Fruit fly (Drosophila melanogaster) whole organism, wandering third instar larva: Measurements from ENCODE around the gene SF2.

Experiments used
- Abd-B ChIP-seq: fragments of >200 bp; optimal IDR thresholded peaks from 2 replicates; lab custom pipeline; 2017; ENCODE audit warnings: missing biosample characterization, missing genetic modification characterization
- CG32264 ChIP-seq: fragments of 200-800 bp; sonication (Bioruptor generic); optimal IDR thresholded peaks from 2 replicates; lab custom pipeline; 2016; ENCODE audit warnings: missing biosample characterization, missing genetic modification characterization
- CG9705 ChIP-seq: fragments of 200-800 bp; sonication (Bioruptor generic); optimal IDR thresholded peaks from 2 replicates; lab custom pipeline; 2018; ENCODE audit warnings: missing biosample characterization, mild to moderate bottlenecking, missing genetic modification characterization
- CrebA ChIP-seq: fragments of 200-800 bp; sonication (Bioruptor generic); optimal IDR thresholded peaks from 2 replicates; lab custom pipeline; 2016; ENCODE audit warnings: missing biosample characterization, mild to moderate bottlenecking, missing genetic modification characterization, borderline replicate concordance
- Dfd ChIP-seq: fragments of >200 bp; optimal IDR thresholded peaks from 2 replicates; lab custom pipeline; 2017; ENCODE audit warnings: missing biosample characterization, missing genetic modification characterization
- Dif ChIP-seq: fragments of 200-275, 200-300 bp; sonication (Bioruptor generic); optimal IDR thresholded peaks from 2 replicates; lab custom pipeline; 2018; ENCODE audit warnings: missing biosample characterization, missing genetic modification characterization; ENCODE audit not compliant: partially characterized antibody
- GATAd ChIP-seq: sonication (Bioruptor generic); optimal IDR thresholded peaks from 2 replicates; lab custom pipeline; 2016; ENCODE audit warnings: missing biosample characterization, missing genetic modification characterization
- HLH106 ChIP-seq: fragments of 200-800 bp; optimal IDR thresholded peaks from 3 replicates; lab custom pipeline; 2019; ENCODE audit warnings: missing biosample characterization, mild to moderate bottlenecking, missing genetic modification characterization, moderate library complexity
- Hnf4 ChIP-seq: fragments of 200-800 bp; sonication (Bioruptor generic); optimal IDR thresholded peaks from 2 replicates; lab custom pipeline; 2016; ENCODE audit warnings: missing biosample characterization, mild to moderate bottlenecking, missing genetic modification characterization
- Hr83 ChIP-seq: fragments of 200-300 bp; sonication (Bioruptor generic); optimal IDR thresholded peaks from 2 replicates; lab custom pipeline; 2016; ENCODE audit warnings: missing biosample characterization, mild to moderate bottlenecking, missing genetic modification characterization, moderate library complexity; ENCODE audit not compliant: poor library complexity, severe bottlenecking
- Jra ChIP-seq: sonication (Bioruptor generic); optimal IDR thresholded peaks from 2 replicates; lab custom pipeline; 2016; ENCODE audit warnings: missing biosample characterization, missing genetic modification characterization
- Mio ChIP-seq: sonication (Bioruptor generic); optimal IDR thresholded peaks from 2 replicates; lab custom pipeline; 2016; ENCODE audit warnings: missing biosample characterization, missing genetic modification characterization
- Myc ChIP-seq: fragments of >200 bp; optimal IDR thresholded peaks from 2 replicates; lab custom pipeline; 2017
- OdsH ChIP-seq: fragments of 200-800 bp; sonication (Bioruptor generic); optimal IDR thresholded peaks from 2 replicates; lab custom pipeline; 2016; ENCODE audit warnings: missing biosample characterization, mild to moderate bottlenecking, missing genetic modification characterization
- Rel ChIP-seq, 2 experiments: fragments of 200-800 bp; sonication (Bioruptor generic) in 1 of 2; optimal IDR thresholded peaks; 2 replicates in 1 of 2; 3 replicates in 1 of 2; lab custom pipeline; 2016 to 2019; ENCODE audit warnings: mild to moderate bottlenecking in 2 of 2, missing biosample characterization in 2 of 2, missing genetic modification characterization in 2 of 2, moderate library complexity in 1 of 2
- Sp1 ChIP-seq: fragments of 200-800 bp; sonication (Bioruptor generic); optimal IDR thresholded peaks from 3 replicates; lab custom pipeline; 2019; ENCODE audit warnings: missing biosample characterization, mild to moderate bottlenecking, missing genetic modification characterization, moderate library complexity
- Vsx2 ChIP-seq: fragments of 200-300, 225-300 bp; sonication (Bioruptor generic); optimal IDR thresholded peaks from 2 replicates; lab custom pipeline; 2018; ENCODE audit warnings: missing biosample characterization, missing genetic modification characterization; ENCODE audit not compliant: partially characterized antibody
- br ChIP-seq: fragments of 200-800 bp; sonication (Bioruptor generic); optimal IDR thresholded peaks from 2 replicates; lab custom pipeline; 2016; ENCODE audit warnings: missing biosample characterization, missing genetic modification characterization
- dl ChIP-seq, 2 experiments: fragments of 175-275, 200-275 bp in 1 of 2; fragments of 200-275 bp in 1 of 2; sonication (Bioruptor generic); optimal IDR thresholded peaks; lab custom pipeline; 2018; ENCODE audit warnings: mild to moderate bottlenecking in 2 of 2, missing biosample characterization in 2 of 2, missing genetic modification characterization in 2 of 2, moderate library complexity in 2 of 2; ENCODE audit not compliant: partially characterized antibody in 2 of 2, insufficient read depth in 1 of 2
- dsf ChIP-seq: sonication (Bioruptor generic); optimal IDR thresholded peaks from 2 replicates; lab custom pipeline; 2016; ENCODE audit warnings: missing biosample characterization, missing genetic modification characterization, borderline replicate concordance
- ey ChIP-seq: fragments of 200-800 bp; sonication (Bioruptor generic); optimal IDR thresholded peaks from 2 replicates; lab custom pipeline; 2016; ENCODE audit warnings: missing biosample characterization, missing genetic modification characterization
- foxo ChIP-seq, 2 experiments: fragments of 200-800 bp; sonication (Bioruptor generic); optimal IDR thresholded peaks; 2 replicates in 1 of 2; 3 replicates in 1 of 2; lab custom pipeline; 2016 to 2017; ENCODE audit warnings: missing biosample characterization in 2 of 2, missing genetic modification characterization in 2 of 2
- jim ChIP-seq: fragments of 175-275, 200-325 bp; sonication (Bioruptor generic); optimal IDR thresholded peaks from 2 replicates; lab custom pipeline; 2016; ENCODE audit warnings: missing biosample characterization, mild to moderate bottlenecking, missing genetic modification characterization
- lola ChIP-seq: fragments of >200 bp; optimal IDR thresholded peaks from 2 replicates; lab custom pipeline; 2017; ENCODE audit warnings: missing biosample characterization, missing genetic modification characterization
- pan ChIP-seq: fragments of >200 bp; optimal IDR thresholded peaks from 2 replicates; lab custom pipeline; 2017
- psq ChIP-seq: fragments of 200-800 bp; sonication (Bioruptor generic); optimal IDR thresholded peaks from 3 replicates; lab custom pipeline; 2017; ENCODE audit warnings: missing biosample characterization, mild to moderate bottlenecking, missing genetic modification characterization, moderate library complexity
- rgr ChIP-seq: fragments of 200-800 bp; sonication (Bioruptor generic); optimal IDR thresholded peaks from 3 replicates; lab custom pipeline; 2016; ENCODE audit warnings: missing biosample characterization, mild to moderate bottlenecking, missing genetic modification characterization
- sage ChIP-seq: fragments of 200-800 bp; sonication (Bioruptor generic); optimal IDR thresholded peaks from 2 replicates; lab custom pipeline; 2016; ENCODE audit warnings: missing biosample characterization, mild to moderate bottlenecking, missing genetic modification characterization
- sv ChIP-seq: fragments of 200-800 bp; sonication (Bioruptor generic); optimal IDR thresholded peaks from 3 replicates; lab custom pipeline; 2016; ENCODE audit warnings: missing biosample characterization, missing genetic modification characterization
- tai ChIP-seq: sonication (Bioruptor generic); optimal IDR thresholded peaks from 2 replicates; lab custom pipeline; 2016; ENCODE audit warnings: missing biosample characterization, missing genetic modification characterization
- woc ChIP-seq: sonication (Bioruptor generic); optimal IDR thresholded peaks from 2 replicates; lab custom pipeline; 2016; ENCODE audit warnings: missing biosample characterization, mild to moderate bottlenecking, missing genetic modification characterization

Gene SF2

DNA sequence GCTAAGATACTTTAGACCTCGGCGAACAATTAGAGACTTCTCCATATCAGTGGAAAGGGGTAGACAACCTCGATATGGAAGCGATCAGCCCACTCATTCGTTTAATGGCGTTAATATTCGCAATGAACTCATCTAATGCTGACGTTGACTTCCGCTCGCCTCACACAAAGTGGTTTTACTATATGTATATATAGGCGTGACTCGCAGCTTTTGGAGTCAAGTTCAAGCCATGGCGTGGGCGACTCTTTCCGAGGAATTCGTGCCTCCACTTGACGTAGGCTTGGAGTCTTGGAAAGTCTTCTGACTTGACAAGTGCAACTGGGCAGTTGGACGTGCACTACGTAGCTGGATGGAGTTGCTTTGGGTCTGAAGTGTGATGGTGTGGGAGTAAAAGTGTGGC lies 11.9 kb upstream of the SF2 start:
- TF ChIP-seq Sp1 (GFP tag; lab: Kevin White, UChicago) = no peak
- TF ChIP-seq Jra (GFP tag; lab: Kevin White, UChicago) = no peak
- no peak for TF ChIP-seq dl (GFP tag; optimal IDR thresholded peaks at IDR 0.05; lab: Kevin White, UChicago; ENCODE audit: insufficient read depth in 1 of 2, partially characterized antibody in 2 of 2)
- no peak for TF ChIP-seq HLH106 (tag; lab: Kevin White, UChicago)
- no peak for TF ChIP-seq Mio (GFP tag; lab: Kevin White, UChicago)

DNA sequence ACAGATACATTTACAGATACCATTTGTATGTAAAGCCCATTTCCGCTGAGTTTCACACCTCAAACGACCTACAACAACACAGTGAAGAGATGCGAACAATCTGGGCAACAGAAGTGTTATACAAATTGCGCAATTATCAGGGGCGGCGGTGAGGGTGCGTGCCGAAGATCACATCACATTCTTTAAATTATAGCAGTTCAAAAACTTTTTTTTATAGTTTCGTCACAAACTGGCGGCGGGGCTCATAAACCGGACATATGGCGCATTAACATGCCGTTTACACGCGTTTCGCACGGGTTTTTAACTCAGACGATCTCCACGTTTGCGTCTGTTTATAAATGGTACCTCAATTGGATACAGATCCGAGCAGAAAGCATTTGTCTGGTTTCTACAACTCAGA lies 11.4 kb upstream of the SF2 start:
- TF ChIP-seq pan = no peak
- TF ChIP-seq CG9705 (GFP tag; lab: Kevin White, UChicago) = no peak
- no peak for TF ChIP-seq Jra (GFP tag; lab: Kevin White, UChicago)

DNA sequence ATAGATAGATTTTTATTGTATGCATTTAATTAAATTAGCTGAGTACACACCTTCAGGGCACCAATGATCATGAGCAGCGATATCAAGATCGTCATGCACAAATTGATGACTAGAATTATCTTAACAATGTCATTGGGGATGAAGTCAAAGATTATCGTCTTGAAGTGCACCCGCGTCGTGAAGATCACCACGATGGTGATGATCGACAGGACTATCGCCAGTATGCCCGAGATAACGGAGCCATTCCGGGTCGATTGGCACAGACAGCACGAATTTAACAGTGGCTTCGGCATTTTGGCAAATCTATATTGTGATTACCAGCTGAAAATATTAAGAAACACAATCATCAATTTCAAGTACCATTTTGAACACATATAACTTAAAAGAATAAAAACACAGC lies 10.3 kb upstream of the SF2 start:
- TF ChIP-seq sage = no peak
- TF ChIP-seq psq (GFP tag; lab: Kevin White, UChicago) = no peak
- no peak for TF ChIP-seq OdsH (GFP tag; lab: Kevin White, UChicago)
- no peak for TF ChIP-seq Vsx2
- no peak for TF ChIP-seq tai (GFP tag; lab: Kevin White, UChicago)
- no peak for TF ChIP-seq dsf (GFP tag; lab: Kevin White, UChicago)
- TF ChIP-seq ey = no peak
- no peak for TF ChIP-seq Myc (lab: Kevin White, UChicago)
- no peak for TF ChIP-seq rgr (GFP tag; lab: Kevin White, UChicago)
- TF ChIP-seq lola (GFP tag; lab: Kevin White, UChicago) = no peak
- no peak for TF ChIP-seq Abd-B
- no peak for TF ChIP-seq Dfd
- no peak for TF ChIP-seq br
- TF ChIP-seq Dif (GFP tag; lab: Kevin White, UChicago) = no peak
- no peak for TF ChIP-seq Sp1 (GFP tag; lab: Kevin White, UChicago)
- TF ChIP-seq jim (GFP tag; lab: Kevin White, UChicago) = no peak
- no peak for TF ChIP-seq pan
- TF ChIP-seq CrebA (GFP tag; lab: Kevin White, UChicago) = no peak
- TF ChIP-seq woc (GFP tag; lab: Kevin White, UChicago) = no peak

DNA sequence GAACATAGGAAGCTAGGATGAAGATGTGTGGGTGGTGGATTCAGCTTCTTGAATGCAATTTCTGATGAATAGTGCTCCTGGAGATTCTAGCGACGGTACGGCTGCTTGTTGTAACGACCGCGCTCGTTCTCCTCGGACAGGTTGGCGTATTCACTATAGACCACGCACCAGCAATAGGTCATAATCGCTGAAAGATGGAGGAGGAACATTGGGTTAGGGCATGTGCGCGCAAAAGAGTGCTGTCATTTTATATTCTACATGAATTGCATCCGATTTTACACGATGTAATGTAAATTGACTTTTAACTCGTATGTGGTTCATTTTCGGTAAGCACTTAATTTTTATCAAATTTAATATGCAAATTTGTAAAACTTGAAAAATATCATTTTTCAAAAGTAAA lies 9.3 kb upstream of the SF2 start:
- TF ChIP-seq Abd-B = no peak
- TF ChIP-seq Myc (lab: Kevin White, UChicago) = peak; percentile 21
- TF ChIP-seq Jra (GFP tag; lab: Kevin White, UChicago) = no peak
- no peak for TF ChIP-seq foxo (GFP tag; optimal IDR thresholded peaks at IDR 0.05; lab: Kevin White, UChicago)
- TF ChIP-seq, all 38 proteins: peak for 1

DNA sequence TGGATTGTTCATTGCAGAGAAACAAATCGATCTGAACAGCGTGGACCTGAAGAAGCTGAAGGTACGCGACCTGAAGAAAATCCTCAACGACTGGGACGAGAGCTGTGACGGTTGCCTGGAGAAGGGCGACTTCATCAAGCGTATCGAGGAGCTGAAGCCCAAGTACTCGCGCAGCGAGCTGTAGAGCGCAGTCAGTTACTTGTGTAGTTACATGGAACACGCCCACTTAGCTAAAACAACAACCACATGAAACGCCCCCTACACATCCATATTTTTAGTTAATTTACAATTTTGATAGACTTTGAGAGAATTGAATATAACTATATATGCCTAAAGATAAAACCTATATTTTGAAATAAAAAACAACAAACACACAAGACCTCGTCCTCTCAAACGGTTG lies 8.6 kb upstream of the SF2 start:
- no peak for TF ChIP-seq Dfd
- no peak for TF ChIP-seq dl (GFP tag; optimal IDR thresholded peaks at IDR 0.05; lab: Kevin White, UChicago; ENCODE audit: insufficient read depth in 1 of 2, partially characterized antibody in 2 of 2)
- no peak for TF ChIP-seq Vsx2
- no peak for TF ChIP-seq dsf (GFP tag; lab: Kevin White, UChicago)
- TF ChIP-seq Sp1 (GFP tag; lab: Kevin White, UChicago) = no peak
- TF ChIP-seq foxo (GFP tag; optimal IDR thresholded peaks at IDR 0.05; lab: Kevin White, UChicago) = no peak
- no peak for TF ChIP-seq Mio (GFP tag; lab: Kevin White, UChicago)
- TF ChIP-seq ey = no peak
- no peak for TF ChIP-seq sage
- TF ChIP-seq Hr83 (GFP tag; lab: Kevin White, UChicago) = no peak
- no peak for TF ChIP-seq tai (GFP tag; lab: Kevin White, UChicago)
- no peak for TF ChIP-seq Hnf4 (GFP tag; lab: Kevin White, UChicago)
- no peak for TF ChIP-seq Rel (GFP tag; optimal IDR thresholded peaks at IDR 0.05; lab: Kevin White, UChicago)
- TF ChIP-seq Rel (tag; optimal IDR thresholded peaks at IDR 0.05; lab: Kevin White, UChicago) = no peak
- no peak for TF ChIP-seq GATAd
- TF ChIP-seq Jra (GFP tag; lab: Kevin White, UChicago) = no peak
- TF ChIP-seq CrebA (GFP tag; lab: Kevin White, UChicago) = no peak
- TF ChIP-seq CG32264 = no peak
- TF ChIP-seq HLH106 (tag; lab: Kevin White, UChicago) = no peak
- TF ChIP-seq sv (GFP tag; lab: Kevin White, UChicago) = no peak
